Worm (Caenorhabditis elegans): ENCODE results near the gene mrps-16.

mrps-16 gene

DNA sequence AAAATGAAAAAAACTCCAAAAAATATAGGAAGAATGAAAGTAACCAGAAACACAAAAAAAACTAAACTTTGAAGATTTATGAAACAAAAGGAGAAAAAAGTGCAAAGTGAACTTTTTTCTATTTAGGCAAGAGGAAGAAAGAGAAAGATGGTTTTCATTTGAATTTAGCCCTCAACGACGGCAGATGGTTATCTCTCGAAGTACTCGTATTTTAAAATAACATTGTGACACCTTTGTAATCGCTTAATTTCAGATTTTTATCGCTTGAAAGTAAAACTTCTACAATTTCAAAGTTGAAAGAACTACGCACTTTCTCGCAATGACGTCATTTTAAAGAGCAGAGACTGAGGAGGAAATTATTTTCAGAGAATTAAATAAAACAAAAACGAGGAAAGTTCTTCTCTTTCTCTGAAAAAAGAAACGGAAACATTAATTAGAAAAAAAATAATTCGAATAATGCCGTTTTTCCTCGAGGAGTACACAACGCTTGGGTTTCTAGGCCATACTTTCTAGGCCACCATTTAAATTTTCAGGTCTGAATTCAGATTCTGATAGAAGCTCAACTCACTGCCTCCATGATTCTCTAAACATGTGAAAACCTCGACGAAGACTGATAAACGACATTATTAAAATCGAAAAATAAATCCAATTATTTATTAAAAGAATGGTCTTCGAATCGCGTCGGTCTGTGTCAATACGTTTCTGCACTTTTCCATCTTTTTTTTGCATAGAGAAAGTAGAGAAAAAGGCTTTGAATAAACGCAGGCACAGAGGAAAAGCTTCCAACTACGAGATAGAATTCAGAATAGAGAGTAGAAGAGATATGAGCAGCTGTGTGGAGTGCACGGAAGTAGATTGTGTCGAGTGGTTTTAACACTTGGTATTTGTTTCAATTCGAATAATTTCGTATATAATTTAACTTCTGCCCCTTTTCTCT, 37.5 kb downstream of the mrps-16 start (continued):
- TF ChIP-seq egrh-3 (GFP tag; IDR thresholded peaks at IDR 0.05) (no peak), ztf-26 (tag; optimal IDR thresholded peaks at IDR 0.05) (no peak)

DNA sequence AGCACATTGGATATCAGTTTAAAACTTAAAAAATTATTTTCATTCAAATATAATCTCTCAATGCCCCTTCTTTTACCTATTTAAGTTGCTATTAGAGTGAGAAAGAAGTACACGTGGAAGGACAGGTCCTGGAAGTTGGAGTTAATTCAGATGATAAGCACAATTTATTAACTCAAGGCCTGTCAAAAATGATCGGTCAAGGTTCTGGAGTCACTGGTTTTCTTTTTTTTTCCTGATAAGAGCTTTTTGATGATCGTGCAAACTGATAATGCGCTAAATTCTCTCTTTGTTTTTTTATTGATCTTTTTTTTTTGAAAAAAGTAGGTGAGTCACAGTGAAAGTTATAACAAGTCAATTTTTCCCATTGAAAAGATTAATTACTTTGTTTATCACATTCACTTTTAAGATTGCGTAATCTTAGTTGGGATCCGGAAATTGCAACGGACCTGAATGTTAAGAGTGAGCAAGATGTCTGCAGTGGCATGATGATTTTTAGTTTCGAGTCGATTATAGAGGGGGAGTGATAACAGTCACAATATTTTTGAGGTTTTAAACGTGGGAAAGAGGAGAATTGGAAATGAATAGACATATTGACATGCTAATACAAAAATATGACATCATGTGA, 38.4 kb downstream of the mrps-16 start:
- TF ChIP-seq nhr-80 (tag; optimal IDR thresholded peaks at IDR 0.05) (peak; percentile 90), hmg-1.2 (GFP tag; IDR thresholded peaks at IDR 0.05) (no peak), let-607 (tag; optimal IDR thresholded peaks at IDR 0.05) (peak; percentile 88 to 93), unc-62 (GFP tag; optimal IDR thresholded peaks at IDR 0.05) (peak; percentile 34), F52B5.7 (tag; optimal IDR thresholded peaks at IDR 0.05) (no peak), atf-7 (tag; optimal IDR thresholded peaks at IDR 0.05) (peak; percentile 78)

DNA sequence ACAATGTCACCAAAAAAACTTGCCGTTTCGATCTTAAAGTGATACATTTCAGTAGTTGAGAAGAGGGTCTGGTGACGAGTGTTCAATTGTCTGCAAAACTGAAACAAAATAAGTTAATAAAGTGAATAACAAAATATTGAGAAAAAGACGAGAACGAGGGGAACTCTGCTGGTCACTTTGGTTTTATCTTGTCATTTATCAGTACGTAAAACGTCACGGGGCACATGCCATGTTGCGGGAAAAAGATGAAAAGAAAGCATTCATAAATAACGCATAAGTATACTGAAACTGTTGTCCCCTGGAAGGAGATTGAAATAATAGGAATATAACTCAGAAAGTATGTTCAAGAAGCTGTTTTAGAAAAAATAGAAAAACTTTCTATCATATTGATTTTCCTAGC, 40.7 kb downstream of the mrps-16 start, which contains the start of gene sahd-1:
Gene sahd-1 (minus strand): TSS at position 100 of the 400 bp plus-strand sequence.
- TF ChIP-seq nhr-80 (tag; optimal IDR thresholded peaks at IDR 0.05), result peak; percentile 24
- TF ChIP-seq attf-3 (GFP tag; conservative IDR thresholded peaks at IDR 0.05), result no peak
- TF ChIP-seq tbx-9 (tag; optimal IDR thresholded peaks at IDR 0.05; ENCODE audit: borderline replicate concordance), result no peak
- no peak for TF ChIP-seq ceh-40 (GFP tag; IDR thresholded peaks at IDR 0.05)
- TF ChIP-seq fkh-3 (tag; optimal IDR thresholded peaks at IDR 0.05), result no peak
- TF ChIP-seq bed-1 (GFP tag; IDR thresholded peaks at IDR 0.05), result no peak

DNA sequence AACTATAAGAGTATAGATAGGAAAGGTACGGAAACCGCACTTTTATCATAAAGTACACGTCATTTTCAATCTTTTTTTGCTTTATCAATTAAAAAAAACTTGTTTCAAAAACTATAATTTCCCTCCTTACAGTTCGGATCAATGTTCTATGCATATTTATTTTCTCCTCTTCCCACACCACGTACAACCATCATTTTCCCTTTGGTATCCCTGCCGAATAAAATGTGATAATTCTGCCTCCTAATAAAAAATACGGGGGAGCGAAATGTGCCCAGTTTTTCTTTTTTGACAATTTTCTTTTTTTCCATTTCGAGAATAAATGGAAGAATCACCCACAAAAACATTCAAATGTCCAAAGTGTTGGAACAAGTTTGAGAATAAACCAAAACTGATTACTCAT, 41.4 kb downstream of the mrps-16 start, which contains the start of gene ZK177.3:
Gene ZK177.3 (plus strand): TSS at position 301 of the 400 bp plus-strand sequence.
- TF ChIP-seq hlh-26 (GFP tag; conservative IDR thresholded peaks at IDR 0.05) (no peak), attf-5 (GFP tag; optimal IDR thresholded peaks at IDR 0.05) (no peak), tbx-9 (tag; optimal IDR thresholded peaks at IDR 0.05; ENCODE audit: borderline replicate concordance) (no peak), nhr-120 (GFP tag; IDR thresholded peaks at IDR 0.05) (no peak), let-526 (GFP tag; IDR thresholded peaks at IDR 0.05) (no peak), ztf-18 (tag; optimal IDR thresholded peaks at IDR 0.05) (no peak), nhr-90 (tag; optimal IDR thresholded peaks at IDR 0.05) (no peak), rec-8 (tag; optimal IDR thresholded peaks at IDR 0.05) (no peak), F37B4.10 (GFP tag; IDR thresholded peaks at IDR 0.05) (no peak), ztf-22 (GFP tag; optimal IDR thresholded peaks at IDR 0.05) (no peak), ztf-28 (GFP tag; IDR thresholded peaks at IDR 0.05) (no peak), somi-1 (GFP tag; optimal IDR thresholded peaks at IDR 0.05) (no peak), chd-7 (tag; optimal IDR thresholded peaks at IDR 0.05) (no peak)

DNA sequence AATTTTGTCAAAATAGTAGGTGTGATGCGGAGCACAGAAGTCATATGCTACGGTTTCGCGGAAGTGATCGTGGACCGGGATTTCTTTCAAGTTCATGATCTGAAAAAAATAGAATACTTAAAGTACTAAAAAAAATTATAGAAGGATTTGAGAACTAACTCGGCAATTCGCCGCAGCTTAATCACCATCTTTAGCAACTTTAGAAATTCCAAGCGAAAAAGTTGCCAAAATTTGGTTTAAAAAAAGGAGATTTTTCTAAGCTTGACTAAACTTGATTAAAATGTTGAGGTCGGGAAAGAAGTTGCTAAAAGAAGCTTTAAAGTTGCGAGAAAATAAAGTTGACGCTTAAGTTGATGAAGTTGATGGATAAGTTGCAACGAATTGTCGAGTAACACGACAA, 43.5 kb downstream of the mrps-16 start, which contains the start of gene ZK177.9:
Gene ZK177.9 (minus strand): TSS at position 101 of the 400 bp plus-strand sequence.
- TF ChIP-seq pbrm-1 (GFP tag; IDR thresholded peaks at IDR 0.05) (no peak), repo-1 (tag; optimal IDR thresholded peaks at IDR 0.05) (no peak), F23B12.7 (tag; optimal IDR thresholded peaks at IDR 0.05; ENCODE audit: insufficient read depth) (no peak), madf-8 (GFP tag; conservative IDR thresholded peaks at IDR 0.05) (no peak), ceh-58 (GFP tag; IDR thresholded peaks at IDR 0.05) (no peak), B0019.2 (GFP tag; conservative IDR thresholded peaks at IDR 0.05) (no peak), F57C9.4 (tag; optimal IDR thresholded peaks at IDR 0.05) (no peak), ekl-4 (GFP tag; IDR thresholded peaks at IDR 0.05) (no peak), unc-130 (GFP tag; optimal IDR thresholded peaks at IDR 0.05) (no peak), tlf-1 (GFP tag; optimal IDR thresholded peaks at IDR 0.05) (no peak), B0261.1 (tag; optimal IDR thresholded peaks at IDR 0.05) (no peak)

Measured in whole organism, young adult.